Fruit fly (Drosophila melanogaster) whole organism, prepupa: ENCODE measurements around the gene CG32270.

Experiments
- Blimp-1 ChIP-seq: fragments of 200-800 bp; sonication (Bioruptor generic); optimal IDR thresholded peaks from 3 replicates; lab custom pipeline; 2017; ENCODE audit warnings: missing biosample characterization, missing genetic modification characterization, mild to moderate bottlenecking, moderate library complexity, missing genetic modification reagents
- CG32006 ChIP-seq: fragments of 200-800 bp; sonication (Bioruptor generic); optimal IDR thresholded peaks from 3 replicates; lab custom pipeline; 2017; ENCODE audit warnings: missing biosample characterization, mild to moderate bottlenecking, missing genetic modification characterization
- CG3919 ChIP-seq: fragments of 200-800 bp; sonication (Bioruptor generic); optimal IDR thresholded peaks from 3 replicates; lab custom pipeline; 2016; ENCODE audit warnings: missing biosample characterization, missing genetic modification characterization
- CG6808 ChIP-seq: fragments of 200-800 bp; sonication (Bioruptor generic); optimal IDR thresholded peaks from 3 replicates; lab custom pipeline; 2017; ENCODE audit warnings: missing biosample characterization, missing genetic modification characterization, mild to moderate bottlenecking, moderate library complexity, missing genetic modification reagents
- Eip78C ChIP-seq: fragments of 200-800 bp; sonication (Bioruptor generic); peaks from one replicate; lab custom pipeline; 2016; ENCODE audit warnings: missing biosample characterization, missing genetic modification characterization
- Gug ChIP-seq: fragments of 200-800 bp; sonication (Bioruptor generic); IDR thresholded peaks from 2 replicates; pipeline ENCODE4 v1.3.6; 2022; ENCODE audit warnings: missing biosample characterization, missing genetic modification characterization
- Hr39 ChIP-seq: fragments of 200-800 bp; sonication (Bioruptor generic); optimal IDR thresholded peaks from 2 replicates; lab custom pipeline; 2016; ENCODE audit warnings: missing biosample characterization, missing genetic modification characterization
- acj6 ChIP-seq: fragments of 200-800 bp; sonication (Bioruptor generic); optimal IDR thresholded peaks from 3 replicates; lab custom pipeline; 2016; ENCODE audit warnings: missing biosample characterization, missing genetic modification characterization

DNA sequence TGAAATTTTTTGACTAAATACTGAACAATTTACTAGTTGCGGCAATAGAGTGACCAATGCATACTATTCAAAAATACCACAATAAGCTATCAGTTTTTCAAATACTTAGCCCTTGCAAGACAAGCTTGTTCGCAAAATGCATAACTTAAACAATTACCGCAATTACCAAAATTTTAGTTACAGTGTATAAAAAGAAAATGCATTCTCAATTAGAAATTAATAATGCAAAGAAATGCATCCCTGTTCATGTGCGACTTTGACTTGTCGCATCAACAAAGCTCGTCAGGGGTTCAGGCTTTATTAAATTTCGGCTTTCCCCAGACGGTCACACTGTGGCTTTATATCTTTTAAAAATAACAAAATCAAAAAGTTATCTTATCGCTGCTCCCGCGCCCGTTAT is 10.1 kb upstream of the CG32270 start, which contains the start of the genes hob and nSMase:
- TF ChIP-seq Eip78C (GFP tag; lab: Kevin White, UChicago) (no peak), CG6808 (GFP tag; lab: Kevin White, UChicago) (no peak), Blimp-1 (no peak), CG32006 (GFP tag; lab: Kevin White, UChicago) (no peak), Gug (GFP tag; lab: Robert Waterston, UW) (no peak), acj6 (GFP tag; lab: Kevin White, UChicago) (no peak), CG3919 (no peak), Hr39 (no peak)
